Fruit fly (Drosophila melanogaster): ENCODE results near the gene beat-IIb.

DNA sequence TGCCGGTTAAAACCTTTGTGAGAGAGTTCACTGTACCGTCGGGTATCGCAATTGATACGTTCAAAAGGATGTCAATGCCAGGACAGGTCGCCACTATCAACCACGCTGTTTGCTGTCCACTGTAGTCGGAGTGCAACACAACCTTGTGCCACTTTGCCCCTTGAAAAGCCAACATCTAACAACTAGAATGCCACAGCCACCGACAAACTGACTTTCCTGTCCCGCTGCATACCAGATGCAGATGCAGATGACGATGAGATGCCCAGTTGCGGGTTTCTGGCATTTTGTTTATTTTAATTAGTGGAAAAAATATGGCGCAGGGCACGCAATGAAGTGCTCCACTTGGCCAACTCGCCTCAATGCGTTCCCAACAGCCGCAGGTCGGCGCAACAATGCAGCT lies 41.9 kb downstream of the beat-IIb start, which contains the start of gene CG31262:
- TF ChIP-seq gl (tag; optimal IDR thresholded peaks at IDR 0.05): no peak
- TF ChIP-seq CG17806 (tag; optimal IDR thresholded peaks at IDR 0.05): no peak
- TF ChIP-seq CG34367 (tag; optimal IDR thresholded peaks at IDR 0.05): no peak
- TF ChIP-seq Pif1A (GFP tag; optimal IDR thresholded peaks at IDR 0.05): no peak
- TF ChIP-seq CG14655 (GFP tag; optimal IDR thresholded peaks at IDR 0.05): no peak
- no peak for TF ChIP-seq CG4496 (GFP tag; IDR thresholded peaks at IDR 0.05)
- no peak for TF ChIP-seq CG32121 (GFP tag; IDR thresholded peaks at IDR 0.05)
